Worm (Caenorhabditis elegans) whole organism, L4 larva: Measurements from ENCODE around the gene bnc-1.

ENCODE experiments used
- F10B5.3 ChIP-seq: sonication (generic microtip); optimal IDR thresholded peaks from 2 replicates; lab custom pipeline; 2016; ENCODE audit warnings: mild to moderate bottlenecking, missing genetic modification characterization, missing compliant biosample characterization
- F26F4.8 ChIP-seq: fragments of 200-800 bp; sonication (Bioruptor generic); conservative IDR thresholded peaks from 2 replicates; pipeline ENCODE4 v1.3.6; 2022; ENCODE audit warnings: missing genetic modification characterization, missing compliant biosample characterization
- T20F7.1 ChIP-seq: fragments of 200-800 bp; sonication (Bioruptor generic); optimal IDR thresholded peaks from 2 replicates; lab custom pipeline; 2018; ENCODE audit warnings: mild to moderate bottlenecking, missing genetic modification characterization, missing compliant biosample characterization
- T26A8.4 ChIP-seq: fragments of 200-800 bp; sonication (Bioruptor generic); IDR thresholded peaks from 2 replicates; pipeline ENCODE4 v1.3.6; 2022; ENCODE audit warnings: missing genetic modification characterization, missing compliant biosample characterization
- Y105C5A.15 ChIP-seq: fragments of 200-800 bp; sonication (Bioruptor generic); IDR thresholded peaks from 2 replicates; pipeline ENCODE4 v1.3.6; 2022; ENCODE audit warnings: missing genetic modification characterization, missing compliant biosample characterization
- Y48G9A.11 ChIP-seq: fragments of 200-800 bp; sonication (Bioruptor generic); IDR thresholded peaks from 2 replicates; pipeline ENCODE4 v1.3.6; 2022; ENCODE audit warnings: missing genetic modification reagents, missing genetic modification characterization, missing compliant biosample characterization
- Y5F2A.4 ChIP-seq: fragments of 200-800 bp; sonication (Bioruptor generic); optimal IDR thresholded peaks from 2 replicates; lab custom pipeline; 2018; ENCODE audit warnings: mild to moderate bottlenecking, missing genetic modification characterization, missing compliant biosample characterization
- ZK337.2 ChIP-seq: fragments of 200-800 bp; sonication (Bioruptor generic); IDR thresholded peaks from 2 replicates; pipeline ENCODE4 v1.3.6; 2022; ENCODE audit warnings: missing genetic modification reagents, missing genetic modification characterization, missing compliant biosample characterization
- ZK546.5 ChIP-seq, 2 experiments: sonication (generic microtip); optimal IDR thresholded peaks; 2 replicates each; lab custom pipeline; 2017; ENCODE audit warnings: missing biosample characterization in 2 of 2, missing genetic modification characterization in 2 of 2
- aha-1 ChIP-seq: fragments of 150-350 bp; peaks from one replicate; lab custom pipeline; 2014; ENCODE audit warnings: missing biosample characterization, missing genetic modification characterization
- ama-1 ChIP-seq: fragments of 150-350 bp; optimal IDR thresholded peaks from 2 replicates; lab custom pipeline; 2014; ENCODE audit warnings: inconsistent platforms, mixed read lengths
- ceh-20 ChIP-seq: fragments of 200-800 bp; sonication (Bioruptor generic); IDR thresholded peaks from 2 replicates; pipeline ENCODE4 v1.3.6; 2022; ENCODE audit warnings: missing genetic modification reagents, missing genetic modification characterization, missing compliant biosample characterization
- ceh-28 ChIP-seq: fragments of 150-350 bp; optimal IDR thresholded peaks from 2 replicates; lab custom pipeline; 2014; ENCODE audit warnings: missing biosample characterization, missing genetic modification reagents, missing genetic modification characterization
- ceh-44 ChIP-seq: fragments of 200-800 bp; sonication (Bioruptor generic); IDR thresholded peaks from 2 replicates; pipeline ENCODE4 v1.3.6; 2022; ENCODE audit warnings: missing genetic modification reagents, missing genetic modification characterization, missing compliant biosample characterization
- ceh-82 ChIP-seq: sonication (generic microtip); optimal IDR thresholded peaks from 2 replicates; lab custom pipeline; 2017; ENCODE audit warnings: missing biosample characterization, missing genetic modification characterization
- cey-2 ChIP-seq: sonication (generic microtip); optimal IDR thresholded peaks from 3 replicates; lab custom pipeline; 2017; ENCODE audit warnings: missing genetic modification characterization, mild to moderate bottlenecking, missing compliant biosample characterization, antibody characterized with exemption, borderline replicate concordance; ENCODE audit not compliant: insufficient read depth
- ctbp-1 ChIP-seq: fragments of 200-800 bp; sonication (Bioruptor generic); IDR thresholded peaks from 2 replicates; pipeline ENCODE4 v1.3.6; 2022; ENCODE audit warnings: missing genetic modification reagents, missing genetic modification characterization, missing compliant biosample characterization
- daf-19 ChIP-seq: fragments of 200-800 bp; sonication (Bioruptor generic); conservative IDR thresholded peaks from 2 replicates; pipeline ENCODE4 v1.3.6; 2022; ENCODE audit warnings: missing genetic modification characterization, missing compliant biosample characterization
- dmd-8 ChIP-seq: fragments of 200-800 bp; sonication (Bioruptor generic); IDR thresholded peaks from 2 replicates; pipeline ENCODE4 v1.3.6; 2022; ENCODE audit warnings: missing genetic modification characterization, missing compliant biosample characterization
- egl-27 ChIP-seq: sonication (generic microtip); optimal IDR thresholded peaks from 3 replicates; lab custom pipeline; 2017; ENCODE audit warnings: missing biosample characterization, missing genetic modification reagents, missing genetic modification characterization
- hlh-11 ChIP-seq: fragments of 200-800 bp; sonication (Bioruptor generic); optimal IDR thresholded peaks from 2 replicates; lab custom pipeline; 2018; ENCODE audit warnings: mild to moderate bottlenecking, missing genetic modification characterization, missing compliant biosample characterization
- hmg-1.1 ChIP-seq: fragments of 200-800 bp; sonication (Bioruptor generic); IDR thresholded peaks from 2 replicates; pipeline ENCODE4 v1.3.6; 2022; ENCODE audit warnings: missing genetic modification reagents, missing genetic modification characterization, missing compliant biosample characterization
- lim-7 ChIP-seq: fragments of 200-800 bp; sonication (Bioruptor generic); IDR thresholded peaks from 2 replicates; pipeline ENCODE4 v1.3.6; 2022; ENCODE audit warnings: missing genetic modification characterization, missing compliant biosample characterization
- lin-13 ChIP-seq: fragments of 150-350 bp; optimal IDR thresholded peaks from 2 replicates; lab custom pipeline; 2014; ENCODE audit warnings: missing biosample characterization, missing genetic modification reagents, missing genetic modification characterization
- lin-15B ChIP-seq: fragments of 150-350 bp; sonication (generic microtip); optimal IDR thresholded peaks from 3 replicates; lab custom pipeline; 2014; ENCODE audit warnings: missing biosample characterization, missing genetic modification characterization
- lin-39 ChIP-seq: fragments of 150-350 bp; optimal IDR thresholded peaks from 2 replicates; lab custom pipeline; 2014; ENCODE audit warnings: missing biosample characterization, missing genetic modification reagents, missing genetic modification characterization
- lir-3 ChIP-seq: sonication (generic microtip); optimal IDR thresholded peaks from 2 replicates; lab custom pipeline; 2016; ENCODE audit warnings: mild to moderate bottlenecking, missing genetic modification characterization, missing compliant biosample characterization
- madf-5 ChIP-seq, 2 experiments: fragments of 200-800 bp; sonication (Bioruptor generic); IDR thresholded peaks; 2 replicates each; pipeline ENCODE4 v1.3.6; 2022; ENCODE audit warnings: missing compliant biosample characterization in 2 of 2, missing genetic modification characterization in 2 of 2
- mdt-29 ChIP-seq: fragments of 200-800 bp; sonication (Bioruptor generic); IDR thresholded peaks from 2 replicates; pipeline ENCODE4 v1.3.6; 2022; ENCODE audit warnings: missing genetic modification reagents, missing genetic modification characterization, missing compliant biosample characterization
- mep-1 ChIP-seq: fragments of 150-350 bp; sonication (generic microtip); optimal IDR thresholded peaks from 3 replicates; lab custom pipeline; 2014; ENCODE audit warnings: missing biosample characterization, missing genetic modification characterization
- mxl-2 ChIP-seq: fragments of 200-800 bp; sonication (Bioruptor generic); conservative IDR thresholded peaks from 2 replicates; pipeline ENCODE4 v1.3.6; 2022; ENCODE audit warnings: missing genetic modification reagents, missing genetic modification characterization, missing compliant biosample characterization
- mxl-3 ChIP-seq: fragments of 200-800 bp; sonication (Bioruptor generic); optimal IDR thresholded peaks from 2 replicates; lab custom pipeline; 2018; ENCODE audit warnings: mild to moderate bottlenecking, missing genetic modification characterization, missing compliant biosample characterization
- nhr-102 ChIP-seq: sonication (generic microtip); optimal IDR thresholded peaks from 2 replicates; lab custom pipeline; 2016; ENCODE audit warnings: mild to moderate bottlenecking, missing genetic modification characterization, moderate library complexity, missing compliant biosample characterization
- nhr-111 ChIP-seq: fragments of 200-800 bp; sonication (Bioruptor generic); optimal IDR thresholded peaks from 2 replicates; lab custom pipeline; 2018; ENCODE audit warnings: mild to moderate bottlenecking, missing genetic modification characterization, missing compliant biosample characterization
- nhr-48 ChIP-seq: sonication (generic microtip); optimal IDR thresholded peaks from 2 replicates; lab custom pipeline; 2016; ENCODE audit warnings: mild to moderate bottlenecking, missing genetic modification characterization, missing compliant biosample characterization
- nhr-76 ChIP-seq: fragments of 150-350 bp; optimal IDR thresholded peaks from 2 replicates; lab custom pipeline; 2014; ENCODE audit warnings: missing biosample characterization, missing genetic modification characterization
- nhr-77 ChIP-seq: fragments of 150-350 bp; optimal IDR thresholded peaks from 2 replicates; lab custom pipeline; 2014; ENCODE audit warnings: missing biosample characterization, missing genetic modification characterization
- php-3 ChIP-seq: fragments of 200-800 bp; sonication (Bioruptor generic); IDR thresholded peaks from 2 replicates; pipeline ENCODE4 v1.3.6; 2022; ENCODE audit warnings: missing genetic modification reagents, missing genetic modification characterization, missing compliant biosample characterization
- rbr-2 ChIP-seq: sonication (generic microtip); optimal IDR thresholded peaks from 2 replicates; lab custom pipeline; 2016; ENCODE audit warnings: missing genotype, missing genetic modification characterization, missing compliant biosample characterization
- sdz-12 ChIP-seq: fragments of 200-800 bp; sonication (Bioruptor generic); optimal IDR thresholded peaks from 2 replicates; lab custom pipeline; 2018; ENCODE audit warnings: mild to moderate bottlenecking, missing genetic modification characterization, missing compliant biosample characterization
- snpc-1.2 ChIP-seq: fragments of 200-800 bp; sonication (Bioruptor generic); IDR thresholded peaks from 2 replicates; pipeline ENCODE4 v1.3.6; 2022; ENCODE audit warnings: missing genetic modification reagents, missing genetic modification characterization, missing compliant biosample characterization
- snpc-4 ChIP-seq: fragments of 150-350 bp; optimal IDR thresholded peaks from 2 replicates; lab custom pipeline; 2014; ENCODE audit warnings: missing biosample characterization, missing genetic modification characterization
- spr-3 ChIP-seq: fragments of 200-800 bp; sonication (Bioruptor generic); optimal IDR thresholded peaks from 2 replicates; lab custom pipeline; 2018; ENCODE audit warnings: mild to moderate bottlenecking, missing genetic modification characterization, missing compliant biosample characterization
- ztf-7 ChIP-seq: fragments of 150-350 bp; optimal IDR thresholded peaks from 2 replicates; lab custom pipeline; 2014; ENCODE audit warnings: missing biosample characterization, missing genetic modification characterization

The bnc-1 gene

DNA sequence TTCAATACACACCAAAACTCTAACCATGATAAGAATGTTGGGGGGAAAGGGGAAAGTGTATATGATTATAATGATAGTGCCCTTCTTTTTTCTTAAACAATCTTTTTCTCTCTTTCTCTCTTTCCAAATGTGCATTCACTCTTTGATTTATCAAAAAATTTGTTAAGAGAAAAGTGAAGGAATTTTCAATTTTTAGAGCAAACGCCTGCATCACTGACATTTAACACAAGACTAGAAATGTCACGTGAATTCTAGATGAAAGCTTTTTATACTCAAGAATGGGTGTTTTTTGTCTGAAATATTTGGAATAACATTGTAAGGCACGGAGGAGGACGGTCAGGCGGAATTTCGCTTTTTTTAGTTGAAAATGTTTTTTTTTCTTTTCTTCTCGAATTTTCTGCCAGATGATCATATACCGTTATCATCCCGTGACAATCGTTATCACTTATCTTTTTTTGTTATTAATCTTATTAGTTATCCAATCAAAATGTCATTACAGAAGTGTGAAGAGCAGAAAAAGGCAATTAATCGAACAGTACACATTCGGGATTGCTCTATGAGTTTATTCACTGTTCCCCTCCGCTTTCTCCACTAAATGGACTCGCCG lies 25.2 kb upstream of the bnc-1 start, which contains the start of the genes frm-7 and F55C5.17 (continued):
- TF ChIP-seq hmg-1.1 (no peak), ceh-82 (tag; lab: Kevin White, UChicago) (no peak), ztf-7 (tag; lab: Kevin White, UChicago) (no peak), daf-19 (no peak), mdt-29 (GFP tag; lab: Robert Waterston, UW) (peak; percentile 64), nhr-76 (no peak), mxl-2 (GFP tag; lab: Robert Waterston, UW) (no peak), aha-1 (tag; lab: Kevin White, UChicago) (peak; percentile 17), mep-1 (peak; percentile 37), ceh-28 (no peak), rbr-2 (tag; lab: Kevin White, UChicago) (no peak), hlh-11 (tag; lab: Kevin White, UChicago) (peak; percentile 73), egl-27 (tag; lab: Kevin White, UChicago) (no peak), T20F7.1 (GFP tag; lab: Kevin White, UChicago) (peak; percentile 60), nhr-77 (tag; lab: Kevin White, UChicago) (no peak), ceh-44 (no peak), ceh-20 (no peak), spr-3 (GFP tag; lab: Kevin White, UChicago) (no peak), ZK546.5 (tag; optimal IDR thresholded peaks at IDR 0.05; lab: Kevin White, UChicago) (no peak), mxl-3 (GFP tag; lab: Kevin White, UChicago) (no peak), lim-7 (GFP tag; lab: Robert Waterston, UW) (peak; percentile 15; the same call in 1 of the 2 replicates), cey-2 (no peak), madf-5 (GFP tag; IDR thresholded peaks at IDR 0.05; lab: Robert Waterston, UW) (no peak), Y105C5A.15 (GFP tag; lab: Robert Waterston, UW) (no peak), ctbp-1 (GFP tag; lab: Robert Waterston, UW) (no peak), lin-13 (GFP tag; lab: Kevin White, UChicago) (no peak), snpc-1.2 (GFP tag; lab: Robert Waterston, UW) (no peak), lin-39 (no peak), nhr-48 (tag; lab: Kevin White, UChicago) (peak; percentile 26), F26F4.8 (GFP tag; lab: Robert Waterston, UW) (no peak), F10B5.3 (tag; lab: Kevin White, UChicago) (no peak), ama-1 (lab: Kevin White, UChicago) (no peak), nhr-111 (GFP tag; lab: Kevin White, UChicago) (no peak), T26A8.4 (GFP tag; lab: Robert Waterston, UW) (no peak), ZK337.2 (no peak), php-3 (GFP tag; lab: Robert Waterston, UW) (peak; percentile 64; the same call in 1 of the 2 replicates), Y5F2A.4 (GFP tag; lab: Kevin White, UChicago) (no peak), Y48G9A.11 (no peak), snpc-4 (tag; lab: Kevin White, UChicago) (no peak), lir-3 (tag; lab: Kevin White, UChicago) (no peak), dmd-8 (GFP tag; lab: Robert Waterston, UW) (no peak), sdz-12 (GFP tag; lab: Kevin White, UChicago) (no peak), nhr-102 (tag; lab: Kevin White, UChicago) (no peak), lin-15B (tag; lab: Kevin White, UChicago) (no peak)
